Worm (Caenorhabditis elegans) whole organism, L4 larva: ENCODE data around the gene daf-41.

ENCODE experiments used
- F44E2.7 ChIP-seq: fragments of 200-800 bp; sonication (Bioruptor generic); IDR thresholded peaks from 2 replicates; pipeline ENCODE4 v2.1.2; 2022; ENCODE audit warnings: missing genetic modification characterization, missing compliant biosample characterization
- dmd-6 ChIP-seq: fragments of 200-800 bp; sonication (Bioruptor generic); IDR thresholded peaks from 2 replicates; pipeline ENCODE4 v1.3.6; 2022; ENCODE audit warnings: missing genetic modification reagents, missing genetic modification characterization, missing compliant biosample characterization
- hif-1 ChIP-seq, 2 experiments: sonication (generic microtip); optimal IDR thresholded peaks; 2 replicates each; lab custom pipeline; 2016 to 2017; ENCODE audit warnings: missing compliant biosample characterization in 2 of 2, missing genetic modification characterization in 2 of 2, missing genetic modification reagents in 2 of 2, missing genotype in 2 of 2, mild to moderate bottlenecking in 1 of 2
- jun-1 ChIP-seq: fragments of 150-350 bp; optimal IDR thresholded peaks from 2 replicates; lab custom pipeline; 2014; ENCODE audit warnings: missing biosample characterization, missing genetic modification reagents, missing genetic modification characterization
- lsy-2 ChIP-seq, 2 experiments: fragments of 150-350 bp in 1 of 2; sonication (generic microtip) in 1 of 2; optimal IDR thresholded peaks; 2 replicates each; lab custom pipeline; 2014 to 2017; ENCODE audit warnings: missing biosample characterization in 2 of 2, missing genetic modification characterization in 2 of 2
- nhr-11 ChIP-seq: fragments of 150-350 bp; optimal IDR thresholded peaks from 2 replicates; lab custom pipeline; 2014; ENCODE audit warnings: missing biosample characterization, missing genetic modification characterization
- nhr-25 ChIP-seq: sonication (generic microtip); optimal IDR thresholded peaks from 2 replicates; lab custom pipeline; 2017; ENCODE audit warnings: missing genetic modification characterization, mild to moderate bottlenecking, missing compliant biosample characterization, antibody characterized with exemption, moderate library complexity, borderline replicate concordance; ENCODE audit not compliant: insufficient read depth
- pha-4 ChIP-seq, 2 experiments: fragments of 150-350 bp in 1 of 2; fragments of 200-800 bp in 1 of 2; sonication (Bioruptor generic) in 1 of 2; IDR thresholded peaks in 1 of 2; optimal IDR thresholded peaks in 1 of 2; 2 replicates each; pipeline versions ENCODE4 v1.3.6 to Lab custom; 2014 to 2022; ENCODE audit warnings: missing genetic modification characterization in 2 of 2, missing genetic modification reagents in 2 of 2, missing biosample characterization in 1 of 2, missing compliant biosample characterization in 1 of 2
- pqm-1 ChIP-seq: sonication (generic microtip); optimal IDR thresholded peaks from 2 replicates; lab custom pipeline; 2017; ENCODE audit warnings: missing biosample characterization, missing genetic modification characterization
- tag-97 ChIP-seq: fragments of 200-800 bp; sonication (Bioruptor generic); IDR thresholded peaks from 2 replicates; pipeline ENCODE4 v1.3.6; 2022; ENCODE audit warnings: missing genetic modification characterization, missing compliant biosample characterization
- unc-62 ChIP-seq, 3 experiments: fragments of 150-350 bp in 1 of 3; sonication (generic microtip); optimal IDR thresholded peaks in 2 of 3; peaks in 1 of 3; 1 replicate in 1 of 3; 2 replicates in 2 of 3; lab custom pipeline; 2014 to 2017; ENCODE audit warnings: missing biosample characterization in 3 of 3, missing genetic modification characterization in 3 of 3, missing genetic modification reagents in 3 of 3, missing genotype in 1 of 3

DNA sequence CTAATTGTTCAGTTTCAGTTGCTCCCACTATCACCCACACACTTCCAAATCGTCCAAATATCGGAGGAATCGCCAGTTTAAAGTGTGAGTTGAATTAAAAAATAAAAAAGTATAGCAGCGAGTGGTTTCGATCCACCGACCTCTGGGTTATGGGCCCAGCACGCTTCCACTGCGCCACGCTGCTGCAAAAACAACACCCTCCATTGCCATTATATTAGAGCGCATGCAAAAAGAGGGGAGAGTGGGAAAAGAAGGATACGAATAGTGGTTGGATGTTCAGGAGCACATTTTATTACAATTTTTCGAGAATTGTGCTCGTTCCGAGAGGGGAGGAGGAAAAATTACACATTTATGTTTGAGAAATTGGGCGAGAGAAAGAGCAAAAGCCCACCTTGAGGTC lies 20.3 kb upstream of the daf-41 start:
- TF ChIP-seq F44E2.7 (GFP tag; lab: Robert Waterston, UW) (peak; percentile 68; the same call in 1 of the 2 replicates), hif-1 (tag; optimal IDR thresholded peaks at IDR 0.05; lab: Kevin White, UChicago) (peak; percentile 2 to 56), unc-62 (GFP tag; optimal IDR thresholded peaks at IDR 0.05 in 1 of 2; lab: Kevin White, UChicago) (peak in 1 of 2 experiments; percentile 27), unc-62 (tag; optimal IDR thresholded peaks at IDR 0.05; lab: Kevin White, UChicago) (no peak), dmd-6 (GFP tag; lab: Robert Waterston, UW) (peak; percentile 59), nhr-11 (tag; lab: Kevin White, UChicago) (peak; percentile 44), pha-4 (GFP tag; IDR thresholded peaks at IDR 0.05; lab: Robert Waterston, UW) (peak; percentile 90), pha-4 (tag; optimal IDR thresholded peaks at IDR 0.05; lab: Kevin White, UChicago) (no peak), jun-1 (no peak), tag-97 (no peak), lsy-2 (tag; optimal IDR thresholded peaks at IDR 0.05; lab: Kevin White, UChicago) (no peak), nhr-25 (no peak), pqm-1 (tag; lab: Kevin White, UChicago) (no peak)
